Fruit fly (Drosophila melanogaster) whole organism, wandering third instar larva: ENCODE results near the gene meso18E.

Experiments used
- Dfd ChIP-seq: fragments of >200 bp; optimal IDR thresholded peaks from 2 replicates; lab custom pipeline; 2017; ENCODE audit warnings: missing biosample characterization, missing genetic modification characterization
- Dif ChIP-seq: fragments of 200-275, 200-300 bp; sonication (Bioruptor generic); optimal IDR thresholded peaks from 2 replicates; lab custom pipeline; 2018; ENCODE audit warnings: missing biosample characterization, missing genetic modification characterization; ENCODE audit not compliant: partially characterized antibody
- GATAd ChIP-seq: sonication (Bioruptor generic); optimal IDR thresholded peaks from 2 replicates; lab custom pipeline; 2016; ENCODE audit warnings: missing biosample characterization, missing genetic modification characterization
- Hnf4 ChIP-seq: fragments of 200-800 bp; sonication (Bioruptor generic); optimal IDR thresholded peaks from 2 replicates; lab custom pipeline; 2016; ENCODE audit warnings: missing biosample characterization, mild to moderate bottlenecking, missing genetic modification characterization
- Jra ChIP-seq: sonication (Bioruptor generic); optimal IDR thresholded peaks from 2 replicates; lab custom pipeline; 2016; ENCODE audit warnings: missing biosample characterization, missing genetic modification characterization
- Sp1 ChIP-seq: fragments of 200-800 bp; sonication (Bioruptor generic); optimal IDR thresholded peaks from 3 replicates; lab custom pipeline; 2019; ENCODE audit warnings: missing biosample characterization, mild to moderate bottlenecking, missing genetic modification characterization, moderate library complexity
- brk ChIP-seq: fragments of 200-800 bp; sonication (Bioruptor generic); optimal IDR thresholded peaks from 2 replicates; lab custom pipeline; 2016; ENCODE audit warnings: missing biosample characterization, mild to moderate bottlenecking, missing genetic modification characterization
- dmrt93B ChIP-seq: fragments of 200-800 bp; sonication (Bioruptor generic); optimal IDR thresholded peaks from 2 replicates; lab custom pipeline; 2018; ENCODE audit warnings: missing biosample characterization, mild to moderate bottlenecking, missing genetic modification characterization
- fru ChIP-seq: fragments of 200-800 bp; sonication (Bioruptor generic); optimal IDR thresholded peaks from 3 replicates; lab custom pipeline; 2016; ENCODE audit warnings: missing biosample characterization, mild to moderate bottlenecking, missing genetic modification characterization
- pan ChIP-seq: fragments of >200 bp; optimal IDR thresholded peaks from 2 replicates; lab custom pipeline; 2017
- psq ChIP-seq: fragments of 200-800 bp; sonication (Bioruptor generic); optimal IDR thresholded peaks from 3 replicates; lab custom pipeline; 2017; ENCODE audit warnings: missing biosample characterization, mild to moderate bottlenecking, missing genetic modification characterization, moderate library complexity
- sage ChIP-seq: fragments of 200-800 bp; sonication (Bioruptor generic); optimal IDR thresholded peaks from 2 replicates; lab custom pipeline; 2016; ENCODE audit warnings: missing biosample characterization, mild to moderate bottlenecking, missing genetic modification characterization
- usp ChIP-seq: fragments of >200 bp; optimal IDR thresholded peaks from 2 replicates; lab custom pipeline; 2017; ENCODE audit warnings: missing biosample characterization, missing genetic modification characterization

- TF ChIP-seq psq (GFP tag; lab: Kevin White, UChicago) (no peak), Dif (GFP tag; lab: Kevin White, UChicago) (no peak), pan (lab: Kevin White, UChicago) (no peak), sage (GFP tag; lab: Kevin White, UChicago) (no peak), dmrt93B (GFP tag; lab: Kevin White, UChicago) (no peak), usp (GFP tag; lab: Kevin White, UChicago) (no peak), Sp1 (no peak), Hnf4 (GFP tag; lab: Kevin White, UChicago) (no peak), Jra (GFP tag; lab: Kevin White, UChicago) (no peak), Dfd (GFP tag; lab: Kevin White, UChicago) (no peak), GATAd (GFP tag; lab: Kevin White, UChicago) (no peak), brk (no peak), fru (no peak)
Observed at dm6 chrX:19712898-19713627, at the start of gene meso18E.
